Worm (Caenorhabditis elegans) whole organism, L3 larva: ENCODE data around the gene nuo-5.

ENCODE experiments used
- ZK546.5 ChIP-seq: sonication (generic microtip); optimal IDR thresholded peaks from 2 replicates; lab custom pipeline; 2017; ENCODE audit warnings: missing biosample characterization, missing genetic modification characterization
- ceh-9 ChIP-seq: sonication (generic microtip); optimal IDR thresholded peaks from 2 replicates; lab custom pipeline; 2018; ENCODE audit warnings: missing biosample characterization, missing genetic modification characterization
- jun-1 ChIP-seq: fragments of 150-350 bp; optimal IDR thresholded peaks from 2 replicates; lab custom pipeline; 2014; ENCODE audit warnings: missing biosample characterization, missing genetic modification reagents, missing genetic modification characterization
- lin-39 ChIP-seq: fragments of 150-350 bp; optimal IDR thresholded peaks from 2 replicates; lab custom pipeline; 2018; ENCODE audit warnings: missing biosample characterization, missing genetic modification reagents, missing genetic modification characterization
- nhr-11 ChIP-seq: fragments of 150-350 bp; optimal IDR thresholded peaks from 2 replicates; lab custom pipeline; 2014; ENCODE audit warnings: missing biosample characterization, missing genetic modification characterization
- skn-1 ChIP-seq: fragments of 150-350 bp; optimal IDR thresholded peaks from 2 replicates; lab custom pipeline; 2014; ENCODE audit warnings: missing biosample characterization, missing genetic modification characterization
- zag-1 ChIP-seq: fragments of 150-350 bp; optimal IDR thresholded peaks from 2 replicates; lab custom pipeline; 2014; ENCODE audit warnings: missing biosample characterization, missing genetic modification characterization
- ztf-4 ChIP-seq: fragments of 150-350 bp; optimal IDR thresholded peaks from 2 replicates; lab custom pipeline; 2014; ENCODE audit warnings: missing biosample characterization, missing genetic modification characterization

ce11 chrV:2739607-2740006 is 40.8 kb downstream of the nuo-5 start:
- TF ChIP-seq nhr-11 (tag; lab: Kevin White, UChicago) (no peak), zag-1 (tag; lab: Kevin White, UChicago) (no peak), skn-1 (tag; lab: Kevin White, UChicago) (no peak), jun-1 (tag; lab: Kevin White, UChicago) (no peak), ceh-9 (no peak), ZK546.5 (tag; lab: Kevin White, UChicago) (no peak), ztf-4 (tag; lab: Kevin White, UChicago) (no peak), lin-39 (tag; lab: Kevin White, UChicago) (no peak)
